Worm (Caenorhabditis elegans) whole organism, midembryonic: ENCODE measurements around the gene D1053.4.

ENCODE experiments used
- med-1 ChIP-seq: sonication (generic microtip); optimal IDR thresholded peaks from 2 replicates; lab custom pipeline; 2017; ENCODE audit warnings: missing genetic modification characterization, mild to moderate bottlenecking, missing compliant biosample characterization, antibody characterized with exemption, missing genetic modification reagents; ENCODE audit not compliant: insufficient read depth
- ref-1 ChIP-seq: fragments of 200-800 bp; sonication (Bioruptor generic); conservative IDR thresholded peaks from 2 replicates; pipeline ENCODE4 v1.3.6; 2022; ENCODE audit warnings: missing genetic modification reagents, missing genetic modification characterization, missing compliant biosample characterization
- tab-1 ChIP-seq: fragments of 200-800 bp; sonication (Bioruptor generic); IDR thresholded peaks from 2 replicates; pipeline ENCODE4 v1.3.6; 2022; ENCODE audit warnings: missing genetic modification characterization, missing compliant biosample characterization
- ztf-23 ChIP-seq: fragments of 200-800 bp; sonication (Bioruptor generic); IDR thresholded peaks from 2 replicates; pipeline ENCODE4 v1.3.6; 2022; ENCODE audit warnings: missing genetic modification reagents, missing genetic modification characterization, missing compliant biosample characterization
- ztf-29 ChIP-seq: fragments of 200-800 bp; sonication (Bioruptor generic); IDR thresholded peaks from 2 replicates; pipeline ENCODE4 v1.3.6; 2022; ENCODE audit warnings: missing genetic modification reagents, missing genetic modification characterization, missing compliant biosample characterization

ce11 chrX:11727761-11728160, 4.2 kb upstream of the D1053.4 start, which contains the start of the genes gst-42 and D1053.2:
- TF ChIP-seq ztf-29 (GFP tag; lab: Robert Waterston, UW) (no peak), ztf-23 (no peak), tab-1 (GFP tag; lab: Robert Waterston, UW) (no peak), ref-1 (GFP tag; lab: Robert Waterston, UW) (no peak), med-1 (no peak)
